Worm (Caenorhabditis elegans) whole organism, L1 larva: Measurements from ENCODE around the gene ZK1248.4.
A peak's percentile ranks its signal among the peaks of the same experiment; 100 is the strongest.
"Not testable (repeated sequence)": the region's sequence is repeated elsewhere in the genome, so short reads cannot be mapped to it uniquely, and the experiment has no call there.

Source experiments
- C34B4.2 ChIP-seq: sonication (generic microtip); optimal IDR thresholded peaks from 2 replicates; lab custom pipeline; 2017; ENCODE audit warnings: mild to moderate bottlenecking, missing genetic modification characterization, missing compliant biosample characterization
- F16B12.6 ChIP-seq: fragments of 150-350 bp; optimal IDR thresholded peaks from 2 replicates; lab custom pipeline; 2014; ENCODE audit warnings: missing biosample characterization, missing genetic modification characterization
- aly-2 ChIP-seq: fragments of 150-350 bp; optimal IDR thresholded peaks from 2 replicates; lab custom pipeline; 2014; ENCODE audit warnings: missing biosample characterization, missing genetic modification characterization
- ama-1 ChIP-seq: fragments of 150-350 bp; optimal IDR thresholded peaks from 2 replicates; lab custom pipeline; 2014
- blmp-1 ChIP-seq: fragments of 150-350 bp; optimal IDR thresholded peaks from 2 replicates; lab custom pipeline; 2014; ENCODE audit warnings: missing biosample characterization, missing genetic modification characterization
- ceh-8 ChIP-seq: fragments of 200-800 bp; sonication (Bioruptor generic); optimal IDR thresholded peaks from 2 replicates; lab custom pipeline; 2018; ENCODE audit warnings: mild to moderate bottlenecking, missing genetic modification characterization, moderate library complexity, missing compliant biosample characterization
- ceh-90 ChIP-seq: sonication (generic microtip); optimal IDR thresholded peaks from 2 replicates; lab custom pipeline; 2016; ENCODE audit warnings: missing genetic modification characterization, missing compliant biosample characterization
- ces-1 ChIP-seq: fragments of 150-350 bp; optimal IDR thresholded peaks from 2 replicates; lab custom pipeline; 2014; ENCODE audit warnings: missing biosample characterization, missing genetic modification reagents, missing genetic modification characterization
- dsc-1 ChIP-seq: sonication (generic microtip); optimal IDR thresholded peaks from 2 replicates; lab custom pipeline; 2016; ENCODE audit warnings: mild to moderate bottlenecking, missing genetic modification characterization, missing compliant biosample characterization
- efl-1 ChIP-seq, 4 experiments: fragments of 150-350 bp; optimal IDR thresholded peaks in 3 of 4; peaks in 1 of 4; 1 replicate in 1 of 4; 2 replicates in 3 of 4; lab custom pipeline; 2014; ENCODE audit warnings: missing biosample characterization in 2 of 4, missing genetic modification characterization in 2 of 4, missing genetic modification reagents in 2 of 4
- efl-3 ChIP-seq: fragments of 200-800 bp; sonication (Bioruptor generic); optimal IDR thresholded peaks from 2 replicates; lab custom pipeline; 2018; ENCODE audit warnings: mild to moderate bottlenecking, missing genetic modification characterization, missing compliant biosample characterization
- egl-13 ChIP-seq: sonication (generic microtip); optimal IDR thresholded peaks from 2 replicates; lab custom pipeline; 2016; ENCODE audit warnings: missing genotype, missing genetic modification reagents, missing genetic modification characterization, missing compliant biosample characterization
- elt-2 ChIP-seq: sonication (generic microtip); optimal IDR thresholded peaks from 2 replicates; lab custom pipeline; 2016; ENCODE audit warnings: missing genetic modification characterization, mild to moderate bottlenecking, inconsistent platforms, missing compliant biosample characterization, missing genetic modification reagents
- elt-3 ChIP-seq, 6 experiments: fragments of 150-350 bp in 1 of 6; sonication (generic microtip); optimal IDR thresholded peaks; 2 replicates each; lab custom pipeline; 2017 to 2018; ENCODE audit warnings: missing biosample characterization in 6 of 6, missing genetic modification characterization in 6 of 6, inconsistent platforms in 1 of 6
- fkh-10 ChIP-seq: sonication (generic microtip); optimal IDR thresholded peaks from 2 replicates; lab custom pipeline; 2017; ENCODE audit warnings: missing biosample characterization, missing genetic modification reagents, missing genetic modification characterization
- fkh-8 ChIP-seq: sonication (generic microtip); optimal IDR thresholded peaks from 2 replicates; lab custom pipeline; 2016; ENCODE audit warnings: mild to moderate bottlenecking, missing genetic modification characterization, missing compliant biosample characterization
- hlh-4 ChIP-seq: sonication (generic microtip); optimal IDR thresholded peaks from 2 replicates; lab custom pipeline; 2016; ENCODE audit warnings: mild to moderate bottlenecking, missing genetic modification characterization, missing compliant biosample characterization
- hpl-2 ChIP-seq: fragments of 150-350 bp; optimal IDR thresholded peaks from 2 replicates; lab custom pipeline; 2014; ENCODE audit warnings: missing biosample characterization, missing genetic modification reagents, missing genetic modification characterization
- irx-1 ChIP-seq: sonication (generic microtip); optimal IDR thresholded peaks from 2 replicates; lab custom pipeline; 2016; ENCODE audit warnings: missing genetic modification characterization, missing compliant biosample characterization
- lin-35 ChIP-seq, 2 experiments: fragments of 150-350 bp; optimal IDR thresholded peaks; 2 replicates each; lab custom pipeline; 2014; ENCODE audit warnings: missing biosample characterization in 2 of 2, missing genetic modification characterization in 2 of 2, missing genetic modification reagents in 2 of 2
- lin-39 ChIP-seq: fragments of 150-350 bp; optimal IDR thresholded peaks from 2 replicates; lab custom pipeline; 2014; ENCODE audit warnings: missing biosample characterization, missing genetic modification reagents, missing genetic modification characterization
- lir-3 ChIP-seq: sonication (generic microtip); optimal IDR thresholded peaks from 2 replicates; lab custom pipeline; 2016; ENCODE audit warnings: mild to moderate bottlenecking, missing genetic modification characterization, moderate library complexity, missing compliant biosample characterization; ENCODE audit not compliant: poor library complexity
- mab-9 ChIP-seq: fragments of 200-800 bp; sonication (Bioruptor generic); IDR thresholded peaks from 2 replicates; pipeline ENCODE4 v1.3.6; 2022; ENCODE audit warnings: missing genetic modification reagents, missing genetic modification characterization, missing compliant biosample characterization
- mep-1 ChIP-seq: fragments of 150-350 bp; optimal IDR thresholded peaks from 2 replicates; lab custom pipeline; 2014; ENCODE audit warnings: missing biosample characterization, missing genetic modification characterization
- nhr-11 ChIP-seq: fragments of 150-350 bp; optimal IDR thresholded peaks from 2 replicates; lab custom pipeline; 2014; ENCODE audit warnings: missing biosample characterization, missing genetic modification characterization
- nhr-20 ChIP-seq: sonication (generic microtip); optimal IDR thresholded peaks from 2 replicates; lab custom pipeline; 2016; ENCODE audit warnings: mild to moderate bottlenecking, missing genetic modification characterization, missing compliant biosample characterization
- nhr-237 ChIP-seq: fragments of 150-350 bp; optimal IDR thresholded peaks from 2 replicates; lab custom pipeline; 2014; ENCODE audit warnings: missing biosample characterization, missing genetic modification characterization
- nhr-76 ChIP-seq: sonication (generic microtip); optimal IDR thresholded peaks from 2 replicates; lab custom pipeline; 2017; ENCODE audit warnings: missing biosample characterization, missing genetic modification characterization
- nhr-77 ChIP-seq: fragments of 150-350 bp; optimal IDR thresholded peaks from 2 replicates; lab custom pipeline; 2014; ENCODE audit warnings: missing biosample characterization, missing genetic modification characterization
- nhr-90 ChIP-seq: sonication (generic microtip); optimal IDR thresholded peaks from 2 replicates; lab custom pipeline; 2016; ENCODE audit warnings: mild to moderate bottlenecking, missing genetic modification characterization, missing compliant biosample characterization; ENCODE audit not compliant: poor library complexity
- skn-1 ChIP-seq: fragments of 150-350 bp; optimal IDR thresholded peaks from 2 replicates; lab custom pipeline; 2014; ENCODE audit warnings: missing biosample characterization, missing genetic modification characterization
- sup-37 ChIP-seq: fragments of 200-800 bp; sonication (Bioruptor generic); optimal IDR thresholded peaks from 2 replicates; lab custom pipeline; 2018; ENCODE audit warnings: mild to moderate bottlenecking, missing genetic modification characterization, missing compliant biosample characterization
- swsn-7 ChIP-seq: sonication (generic microtip); optimal IDR thresholded peaks from 2 replicates; lab custom pipeline; 2016; ENCODE audit warnings: missing genetic modification characterization, missing compliant biosample characterization
- unc-30 ChIP-seq: sonication (generic microtip); optimal IDR thresholded peaks from 2 replicates; lab custom pipeline; 2017; ENCODE audit warnings: missing biosample characterization, missing genetic modification characterization
- unc-62 ChIP-seq: fragments of 150-350 bp; optimal IDR thresholded peaks from 2 replicates; lab custom pipeline; 2014; ENCODE audit warnings: missing biosample characterization, missing genetic modification reagents, missing genetic modification characterization
- vab-15 ChIP-seq: sonication (generic microtip); optimal IDR thresholded peaks from 2 replicates; lab custom pipeline; 2017; ENCODE audit warnings: missing genotype, mild to moderate bottlenecking, missing genetic modification characterization, missing compliant biosample characterization
- zag-1 ChIP-seq: fragments of 150-350 bp; optimal IDR thresholded peaks from 2 replicates; lab custom pipeline; 2014; ENCODE audit warnings: missing biosample characterization, missing genetic modification characterization
- zip-4 ChIP-seq: fragments of 200-800 bp; sonication (Bioruptor generic); optimal IDR thresholded peaks from 2 replicates; lab custom pipeline; 2018; ENCODE audit warnings: mild to moderate bottlenecking, missing genetic modification characterization, moderate library complexity, missing compliant biosample characterization
- ztf-4 ChIP-seq: fragments of 150-350 bp; optimal IDR thresholded peaks from 2 replicates; lab custom pipeline; 2014; ENCODE audit warnings: missing biosample characterization, missing genetic modification characterization

The ZK1248.4 gene

ce11 chrII:5801075-5801474 is 17.3 kb upstream of the ZK1248.4 start, which contains the start of the genes K05F1.9 and K05F1.1:
K05F1.9 (minus strand) TSS chrII:5801175.
K05F1.1 (plus strand) TSS chrII:5801382.
- no peak for TF ChIP-seq vab-15 (tag; lab: Kevin White, UChicago)
- no peak for TF ChIP-seq lin-35 (GFP tag; optimal IDR thresholded peaks at IDR 0.05; lab: Kevin White, UChicago)
- TF ChIP-seq lir-3 (tag; lab: Kevin White, UChicago), result no peak
- no peak for TF ChIP-seq unc-62 (GFP tag; lab: Kevin White, UChicago)
- TF ChIP-seq ztf-4 (tag; lab: Kevin White, UChicago), result no peak
- no peak for TF ChIP-seq elt-3 (tag; optimal IDR thresholded peaks at IDR 0.05; lab: Kevin White, UChicago)
- no peak for TF ChIP-seq nhr-90 (tag; lab: Kevin White, UChicago)
- TF ChIP-seq fkh-10 (GFP tag; lab: Kevin White, UChicago), result no peak

ce11 chrII:5804288-5804687 is 14.1 kb upstream of the ZK1248.4 start:
- no peak for TF ChIP-seq nhr-20 (tag; lab: Kevin White, UChicago)
- TF ChIP-seq unc-30 (tag; lab: Kevin White, UChicago), result no peak
- no peak for TF ChIP-seq blmp-1 (tag; lab: Kevin White, UChicago)
- TF ChIP-seq nhr-11 (tag; lab: Kevin White, UChicago), result no peak
- TF ChIP-seq dsc-1, result no peak
- no peak for TF ChIP-seq nhr-76 (tag; lab: Kevin White, UChicago)

- TF ChIP-seq elt-2 (peak; percentile 64), C34B4.2 (tag; lab: Kevin White, UChicago) (no peak), ces-1 (GFP tag; lab: Kevin White, UChicago) (no peak), zip-4 (GFP tag; lab: Kevin White, UChicago) (no peak), F16B12.6 (tag; lab: Kevin White, UChicago) (no peak), mep-1 (tag; lab: Kevin White, UChicago) (no peak), efl-1 (optimal IDR thresholded peaks at IDR 0.05; lab: Kevin White, UChicago) (no peak), efl-1 (GFP tag; optimal IDR thresholded peaks at IDR 0.05 in 1 of 2; lab: Kevin White, UChicago) (peak in 1 of 2 experiments; percentile 51)
Observed at ce11 chrII:5805303-5805702, 13.1 kb upstream of the ZK1248.4 start, which contains the start of gene K05F1.10. K05F1.10 (minus strand) TSS chrII:5805473.

ce11 chrII:5806563-5806962 is 11.8 kb upstream of the ZK1248.4 start:
- TF ChIP-seq irx-1 (no peak), elt-2 (peak; percentile 84), efl-1 (optimal IDR thresholded peaks at IDR 0.05; lab: Kevin White, UChicago) (no peak), efl-1 (GFP tag; optimal IDR thresholded peaks at IDR 0.05 in 1 of 2; lab: Kevin White, UChicago) (peak in 1 of 2 experiments; percentile 84)

- no peak for TF ChIP-seq fkh-8
- TF ChIP-seq hpl-2 (GFP tag; lab: Kevin White, UChicago), result no peak
- TF ChIP-seq ama-1, result no peak
- no peak for TF ChIP-seq ceh-8
Observed at ce11 chrII:5810230-5810629, 8.2 kb upstream of the ZK1248.4 start, which contains the start of the genes msp-64 and ZK1248.5. msp-64 (minus strand) TSS chrII:5810330. ZK1248.5 (plus strand) TSS chrII:5810514.

ce11 chrII:5815382-5815781 is 3.0 kb upstream of the ZK1248.4 start, which contains the start of gene wago-5:
wago-5 (minus strand) TSS chrII:5815482.
- not testable (repeated sequence) for TF ChIP-seq zag-1 (tag; lab: Kevin White, UChicago); sup-37; lin-39 (tag; lab: Kevin White, UChicago)

ce11 chrII:5816346-5816745 is 2.1 kb upstream of the ZK1248.4 start, which contains the start of gene ZK1248.20:
ZK1248.20 (plus strand) TSS chrII:5816646.
- TF ChIP-seq efl-3 (GFP tag; lab: Kevin White, UChicago) (no peak), mab-9 (GFP tag; lab: Robert Waterston, UW) (no peak), irx-1 (no peak), skn-1 (tag; lab: Kevin White, UChicago) (no peak), aly-2 (tag; lab: Kevin White, UChicago) (no peak), nhr-237 (no peak), hlh-4 (no peak), unc-62 (GFP tag; lab: Kevin White, UChicago) (no peak), ceh-90 (tag; lab: Kevin White, UChicago) (no peak), efl-1 (optimal IDR thresholded peaks at IDR 0.05; lab: Kevin White, UChicago) (no peak), efl-1 (GFP tag; optimal IDR thresholded peaks at IDR 0.05 in 1 of 2; lab: Kevin White, UChicago) (no peak), lin-39 (tag; lab: Kevin White, UChicago) (no peak), lir-3 (tag; lab: Kevin White, UChicago) (no peak), unc-30 (tag; lab: Kevin White, UChicago) (no peak), nhr-77 (no peak), nhr-90 (tag; lab: Kevin White, UChicago) (no peak), nhr-76 (tag; lab: Kevin White, UChicago) (no peak), swsn-7 (tag; lab: Kevin White, UChicago) (no peak), egl-13 (tag; lab: Kevin White, UChicago) (no peak)
